Fruit fly (Drosophila melanogaster) whole organism, embryonic: Measurements from ENCODE around the gene CG43925.

ENCODE experiments used
- BtbVII ChIP-seq: fragments of 200-800 bp; sonication (Bioruptor generic); optimal IDR thresholded peaks from 3 replicates; lab custom pipeline; 2017; ENCODE audit warnings: missing biosample characterization, mild to moderate bottlenecking, missing genetic modification characterization
- Bteb2 ChIP-seq: fragments of 200-800 bp; sonication (Bioruptor generic); optimal IDR thresholded peaks from 2 replicates; lab custom pipeline; 2016; ENCODE audit warnings: missing biosample characterization, missing genetic modification characterization
- CG10209 ChIP-seq: fragments of 200-800 bp; sonication (Bioruptor generic); optimal IDR thresholded peaks from 3 replicates; lab custom pipeline; 2017; ENCODE audit warnings: missing biosample characterization, mild to moderate bottlenecking, missing genetic modification characterization, missing genetic modification reagents
- CG10654 ChIP-seq: fragments of 200-800 bp; sonication (Bioruptor generic); optimal IDR thresholded peaks from 2 replicates; lab custom pipeline; 2016; ENCODE audit warnings: missing biosample characterization, missing genetic modification characterization
- CG11723 ChIP-seq: fragments of 200-800 bp; sonication (Bioruptor generic); optimal IDR thresholded peaks from 2 replicates; lab custom pipeline; 2017; ENCODE audit warnings: missing biosample characterization, mild to moderate bottlenecking, missing genetic modification characterization
- CG14014 ChIP-seq: fragments of 200-800 bp; sonication (Bioruptor generic); IDR thresholded peaks from 2 replicates; pipeline ENCODE4 v1.3.6; 2022; ENCODE audit warnings: missing biosample characterization, missing genetic modification characterization
- CG16779 ChIP-seq: fragments of 200-800 bp; sonication (Bioruptor generic); IDR thresholded peaks from 2 replicates; pipeline ENCODE4 v1.3.6; 2022; ENCODE audit warnings: missing biosample characterization, missing genetic modification characterization
- CG1792 ChIP-seq: fragments of 200-800 bp; sonication (Bioruptor generic); optimal IDR thresholded peaks from 2 replicates; lab custom pipeline; 2016; ENCODE audit warnings: missing biosample characterization, missing genetic modification characterization
- CG2129 ChIP-seq: fragments of 200-800 bp; sonication (Bioruptor generic); IDR thresholded peaks from 2 replicates; pipeline ENCODE4 v1.3.6; 2022; ENCODE audit warnings: missing biosample characterization, missing genetic modification characterization; ENCODE audit not compliant: partially characterized antibody
- CG2889 ChIP-seq: fragments of 200-800 bp; sonication (Bioruptor generic); IDR thresholded peaks from 3 replicates; pipeline ENCODE4 v1.3.6; 2022; ENCODE audit warnings: missing biosample characterization, missing genetic modification characterization
- CG5180 ChIP-seq: fragments of 200-800 bp; sonication (Bioruptor generic); optimal IDR thresholded peaks from 3 replicates; lab custom pipeline; 2017; ENCODE audit warnings: missing biosample characterization, missing genetic modification characterization, mild to moderate bottlenecking, moderate library complexity, missing genetic modification reagents
- CG5953 ChIP-seq: fragments of 200-800 bp; sonication (Bioruptor generic); IDR thresholded peaks from 2 replicates; pipeline ENCODE4 v1.3.6; 2022; ENCODE audit warnings: missing biosample characterization, missing genetic modification characterization
- CG6175 ChIP-seq: fragments of 200-800 bp; sonication (Bioruptor generic); IDR thresholded peaks from 3 replicates; pipeline ENCODE4 v1.3.6; 2022; ENCODE audit warnings: missing biosample characterization, missing genetic modification characterization
- CG9797 ChIP-seq: fragments of 200-800 bp; sonication (Bioruptor generic); optimal IDR thresholded peaks from 3 replicates; lab custom pipeline; 2018; ENCODE audit warnings: missing biosample characterization, mild to moderate bottlenecking, missing genetic modification characterization
- CTCF ChIP-seq: fragments of 200-800 bp; sonication (Bioruptor generic); optimal IDR thresholded peaks from 2 replicates; lab custom pipeline; 2017; ENCODE audit warnings: missing biosample characterization, mild to moderate bottlenecking, missing genetic modification characterization, moderate library complexity
- D19B ChIP-seq: fragments of 200-800 bp; sonication (Bioruptor generic); optimal IDR thresholded peaks from 2 replicates; lab custom pipeline; 2017; ENCODE audit warnings: missing biosample characterization, mild to moderate bottlenecking, missing genetic modification characterization
- E2f1 ChIP-seq: fragments of 200-800 bp; sonication (Bioruptor generic); IDR thresholded peaks from 2 replicates; pipeline ENCODE4 v1.3.6; 2022; ENCODE audit warnings: missing biosample characterization, missing genetic modification characterization
- Hey ChIP-seq: fragments of 200-800 bp; sonication (Bioruptor generic); optimal IDR thresholded peaks from 3 replicates; lab custom pipeline; 2018; ENCODE audit warnings: missing biosample characterization, mild to moderate bottlenecking, missing genetic modification characterization
- Hr3 ChIP-seq: fragments of 200-800 bp; sonication (Bioruptor generic); optimal IDR thresholded peaks from 3 replicates; lab custom pipeline; 2016; ENCODE audit warnings: missing biosample characterization, missing genetic modification characterization
- Hr78 ChIP-seq, 2 experiments: fragments of 200-800 bp in 1 of 2; fragments of >200 bp in 1 of 2; sonication (Bioruptor generic) in 1 of 2; optimal IDR thresholded peaks; 2 replicates each; lab custom pipeline; 2017 to 2019; ENCODE audit warnings: missing biosample characterization in 2 of 2, missing genetic modification characterization in 2 of 2, mild to moderate bottlenecking in 1 of 2, moderate library complexity in 1 of 2
- Lpt ChIP-seq: fragments of >200 bp; optimal IDR thresholded peaks from 2 replicates; lab custom pipeline; 2018; ENCODE audit warnings: missing biosample characterization, missing genetic modification characterization
- MESR4 ChIP-seq: fragments of 200-800 bp; sonication (Bioruptor generic); optimal IDR thresholded peaks from 2 replicates; lab custom pipeline; 2018; ENCODE audit warnings: missing biosample characterization, mild to moderate bottlenecking, missing genetic modification characterization, moderate library complexity
- MTF-1 ChIP-seq: fragments of 200-800 bp; sonication (Bioruptor generic); optimal IDR thresholded peaks from 2 replicates; lab custom pipeline; 2018; ENCODE audit warnings: missing biosample characterization, mild to moderate bottlenecking, missing genetic modification characterization, borderline replicate concordance
- Rx ChIP-seq: fragments of 200-800 bp; sonication (Bioruptor generic); IDR thresholded peaks from 2 replicates; pipeline ENCODE4 v1.3.6; 2022; ENCODE audit warnings: missing biosample characterization, missing genetic modification characterization
- Taf1 ChIP-seq: fragments of 200-800 bp; sonication (Bioruptor generic); IDR thresholded peaks from 2 replicates; pipeline ENCODE4 v1.3.6; 2022; ENCODE audit warnings: missing biosample characterization, missing genetic modification characterization
- ato ChIP-seq: fragments of 200-800 bp; sonication (Bioruptor generic); IDR thresholded peaks from 2 replicates; pipeline ENCODE4 v1.3.6; 2022; ENCODE audit warnings: missing biosample characterization, missing genetic modification characterization; ENCODE audit not compliant: partially characterized antibody
- bcd ChIP-seq: fragments of 200-800 bp; sonication (Bioruptor generic); optimal IDR thresholded peaks from 2 replicates; lab custom pipeline; 2017; ENCODE audit warnings: missing biosample characterization, mild to moderate bottlenecking, missing genetic modification characterization
- cad ChIP-seq: fragments of >200 bp; optimal IDR thresholded peaks from 2 replicates; lab custom pipeline; 2017; ENCODE audit warnings: missing biosample characterization, missing genetic modification characterization
- caup ChIP-seq: fragments of 200-800 bp; sonication (Bioruptor generic); optimal IDR thresholded peaks from 3 replicates; lab custom pipeline; 2017; ENCODE audit warnings: missing biosample characterization, mild to moderate bottlenecking, missing genetic modification characterization, moderate library complexity; ENCODE audit not compliant: severe bottlenecking
- chn ChIP-seq: fragments of 200-800 bp; sonication (Bioruptor generic); optimal IDR thresholded peaks from 2 replicates; lab custom pipeline; 2016; ENCODE audit warnings: missing biosample characterization, missing genetic modification characterization
- crc ChIP-seq: fragments of 200-800 bp; sonication (Bioruptor generic); optimal IDR thresholded peaks from 2 replicates; lab custom pipeline; 2016; ENCODE audit warnings: missing biosample characterization, missing genetic modification characterization
- crp ChIP-seq, 2 experiments: fragments of 200-800 bp; sonication (Bioruptor generic); optimal IDR thresholded peaks; 2 replicates in 1 of 2; 3 replicates in 1 of 2; lab custom pipeline; 2017; ENCODE audit warnings: missing biosample characterization in 2 of 2, missing genetic modification characterization in 2 of 2, mild to moderate bottlenecking in 1 of 2, moderate library complexity in 1 of 2
- danr ChIP-seq: fragments of 200-800 bp; sonication (Bioruptor generic); IDR thresholded peaks from 2 replicates; pipeline ENCODE4 v1.3.6; 2022; ENCODE audit warnings: missing biosample characterization, missing genetic modification characterization
- dimm ChIP-seq: fragments of 200-800 bp; sonication (Bioruptor generic); IDR thresholded peaks from 2 replicates; pipeline ENCODE4 v1.3.6; 2022; ENCODE audit warnings: missing biosample characterization, missing genetic modification characterization
- jigr1 ChIP-seq: fragments of 200-800 bp; sonication (Bioruptor generic); IDR thresholded peaks from 3 replicates; pipeline ENCODE4 v1.3.6; 2022; ENCODE audit warnings: missing biosample characterization, missing genetic modification characterization
- kah ChIP-seq: fragments of 200-800 bp; sonication (Bioruptor generic); optimal IDR thresholded peaks from 2 replicates; lab custom pipeline; 2018; ENCODE audit warnings: missing biosample characterization, mild to moderate bottlenecking, missing genetic modification characterization
- lab ChIP-seq: fragments of 200-800 bp; sonication (Bioruptor generic); optimal IDR thresholded peaks from 3 replicates; lab custom pipeline; 2017; ENCODE audit warnings: missing biosample characterization, missing genetic modification characterization, mild to moderate bottlenecking, moderate library complexity, missing genetic modification reagents
- lov ChIP-seq, 2 experiments: fragments of 200-800 bp in 1 of 2; fragments of >200 bp in 1 of 2; sonication (Bioruptor generic) in 1 of 2; IDR thresholded peaks in 1 of 2; optimal IDR thresholded peaks in 1 of 2; 2 replicates in 1 of 2; 3 replicates in 1 of 2; pipeline versions ENCODE4 v1.3.6 to Lab custom; 2017 to 2022; ENCODE audit warnings: missing biosample characterization in 1 of 2, missing genetic modification characterization in 1 of 2
- phol ChIP-seq: fragments of 200-800 bp; sonication (Bioruptor generic); optimal IDR thresholded peaks from 3 replicates; lab custom pipeline; 2018; ENCODE audit warnings: missing biosample characterization, mild to moderate bottlenecking, missing genetic modification characterization, moderate library complexity
- pita ChIP-seq: fragments of 200-800 bp; sonication (Bioruptor generic); optimal IDR thresholded peaks from 2 replicates; lab custom pipeline; 2017; ENCODE audit warnings: missing biosample characterization, mild to moderate bottlenecking, missing genetic modification characterization
- prd ChIP-seq, 3 experiments: fragments of >200 bp in 2 of 3; fragments of 200-800 bp in 1 of 3; sonication (Bioruptor generic) in 1 of 3; optimal IDR thresholded peaks in 2 of 3; IDR thresholded peaks in 1 of 3; 2 replicates in 2 of 3; 3 replicates in 1 of 3; pipeline versions ENCODE4 v1.3.6 to Lab custom; 2017 to 2022; ENCODE audit warnings: missing biosample characterization in 1 of 3, missing genetic modification characterization in 1 of 3
- pzg ChIP-seq: fragments of 200-800 bp; sonication (Bioruptor generic); optimal IDR thresholded peaks from 3 replicates; lab custom pipeline; 2018; ENCODE audit warnings: missing biosample characterization, mild to moderate bottlenecking, missing genetic modification characterization, moderate library complexity
- row ChIP-seq: fragments of 200-800 bp; sonication (Bioruptor generic); IDR thresholded peaks from 3 replicates; pipeline ENCODE4 v1.3.6; 2022; ENCODE audit warnings: missing biosample characterization, missing genetic modification characterization
- sqz ChIP-seq: fragments of 200-800 bp; sonication (Bioruptor generic); optimal IDR thresholded peaks from 3 replicates; lab custom pipeline; 2018; ENCODE audit warnings: missing biosample characterization, mild to moderate bottlenecking, missing genetic modification characterization
- ssp ChIP-seq: fragments of 200-800 bp; sonication (Bioruptor generic); IDR thresholded peaks from 2 replicates; pipeline ENCODE4 v1.3.6; 2022; ENCODE audit warnings: missing biosample characterization, missing genetic modification characterization
- tio ChIP-seq: fragments of 200-800 bp; sonication (Bioruptor generic); optimal IDR thresholded peaks from 2 replicates; lab custom pipeline; 2017; ENCODE audit warnings: missing biosample characterization, missing genetic modification characterization, inconsistent platforms
- tll ChIP-seq, 2 experiments: fragments of 200-800 bp in 1 of 2; fragments of >200 bp in 1 of 2; sonication (Bioruptor generic) in 1 of 2; optimal IDR thresholded peaks; 2 replicates each; lab custom pipeline; 2017 to 2019; ENCODE audit warnings: missing biosample characterization in 2 of 2, missing genetic modification characterization in 2 of 2, mild to moderate bottlenecking in 1 of 2, moderate library complexity in 1 of 2
- ttk ChIP-seq: fragments of 200-800 bp; sonication (Bioruptor generic); IDR thresholded peaks from 2 replicates; pipeline ENCODE4 v2.1.2; 2022; ENCODE audit warnings: missing biosample characterization, missing genetic modification characterization
- tx ChIP-seq: fragments of 200-800 bp; sonication (Bioruptor generic); optimal IDR thresholded peaks from 2 replicates; lab custom pipeline; 2016; ENCODE audit warnings: missing biosample characterization, missing genetic modification characterization
- usp ChIP-seq: fragments of >200 bp; optimal IDR thresholded peaks from 2 replicates; lab custom pipeline; 2017; ENCODE audit warnings: missing biosample characterization, missing genetic modification characterization

The CG43925 gene

DNA sequence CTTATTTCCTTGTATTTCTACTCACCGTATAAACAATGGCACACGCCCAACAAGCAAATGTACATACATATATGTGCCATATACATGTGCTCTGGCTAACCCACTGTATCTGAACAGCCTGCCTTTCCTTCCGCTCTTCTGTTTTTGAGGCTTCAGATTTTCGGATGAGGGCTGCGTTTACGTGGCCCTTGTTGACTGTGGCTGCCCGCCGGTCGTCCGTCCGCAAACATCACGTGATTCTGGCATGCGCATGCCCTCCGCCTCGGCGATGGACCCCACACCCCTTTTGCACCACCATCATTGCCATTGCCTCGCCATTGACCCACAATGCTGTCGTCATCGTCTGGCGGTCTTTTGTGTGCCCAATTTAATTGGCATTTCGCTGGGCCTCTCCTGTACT is 29.0 kb downstream of the CG43925 start (continued):
- TF ChIP-seq pzg (peak; percentile 3), pita (GFP tag; lab: Kevin White, UChicago) (no peak), CG2129 (no peak), Lpt (GFP tag; lab: Kevin White, UChicago) (no peak), CG9797 (GFP tag; lab: Kevin White, UChicago) (no peak), CG10654 (GFP tag; lab: Kevin White, UChicago) (no peak), usp (GFP tag; lab: Kevin White, UChicago) (no peak), CG5953 (GFP tag; lab: Robert Waterston, UW) (0 out of 2 replicates have a peak, but pooled peaks have one; percentile 27), caup (GFP tag; lab: Kevin White, UChicago) (peak; percentile 39), Hr78 (GFP tag; optimal IDR thresholded peaks at IDR 0.05; lab: Kevin White, UChicago) (peak in 1 of 2 experiments; percentile 17), row (GFP tag; lab: Robert Waterston, UW) (no peak), bcd (GFP tag; lab: Kevin White, UChicago) (peak; percentile 38), ato (no peak), cad (GFP tag; lab: Kevin White, UChicago) (no peak), lov (optimal IDR thresholded peaks at IDR 0.05; lab: Kevin White, UChicago) (no peak), lov (GFP tag; IDR thresholded peaks at IDR 0.05; lab: Robert Waterston, UW) (peak; percentile 66; the same call in 1 of the 3 replicates), BtbVII (no peak), E2f1 (no peak), Hey (tag; lab: Kevin White, UChicago) (peak; percentile 85), crc (GFP tag; lab: Kevin White, UChicago) (no peak), tll (GFP tag; optimal IDR thresholded peaks at IDR 0.05; lab: Kevin White, UChicago) (peak in 1 of 2 experiments; percentile 64), CG1792 (no peak), chn (no peak), dimm (GFP tag; lab: Robert Waterston, UW) (no peak), CTCF (no peak), CG11723 (peak; percentile 30), kah (peak; percentile 26), Bteb2 (GFP tag; lab: Kevin White, UChicago) (no peak), D19B (GFP tag; lab: Kevin White, UChicago) (no peak), sqz (GFP tag; lab: Kevin White, UChicago) (no peak), ssp (GFP tag; lab: Robert Waterston, UW) (no peak), danr (no peak), CG16779 (no peak), prd (optimal IDR thresholded peaks at IDR 0.05; lab: Kevin White, UChicago) (no peak), prd (GFP tag; IDR thresholded peaks at IDR 0.05; lab: Robert Waterston, UW) (no peak), CG10209 (peak; percentile 3), crp (GFP tag; optimal IDR thresholded peaks at IDR 0.05; lab: Kevin White, UChicago) (peak in 1 of 2 experiments; percentile 7), CG14014 (0 out of 2 replicates have a peak, but pooled peaks have one; percentile 9), lab (peak; percentile 17), Rx (GFP tag; lab: Robert Waterston, UW) (no peak), MESR4 (GFP tag; lab: Kevin White, UChicago) (no peak), Taf1 (GFP tag; lab: Robert Waterston, UW) (no peak), tx (GFP tag; lab: Kevin White, UChicago) (no peak), phol (tag; lab: Kevin White, UChicago) (no peak), tio (GFP tag; lab: Kevin White, UChicago) (no peak), CG6175 (GFP tag; lab: Robert Waterston, UW) (no peak), CG2889 (GFP tag; lab: Robert Waterston, UW) (no peak), jigr1 (no peak), CG5180 (GFP tag; lab: Kevin White, UChicago) (peak; percentile 38), Hr3 (GFP tag; lab: Kevin White, UChicago) (no peak), ttk (GFP tag; lab: Robert Waterston, UW) (no peak), MTF-1 (GFP tag; lab: Kevin White, UChicago) (peak; percentile 36)
